Worm (Caenorhabditis elegans) whole organism, L1 larva: ENCODE results near the gene C18E9.2.

Experiments
- C16A3.4 ChIP-seq: fragments of 150-350 bp; optimal IDR thresholded peaks from 2 replicates; lab custom pipeline; 2014; ENCODE audit warnings: missing biosample characterization, missing genetic modification characterization
- C34B4.2 ChIP-seq: sonication (generic microtip); optimal IDR thresholded peaks from 2 replicates; lab custom pipeline; 2017; ENCODE audit warnings: mild to moderate bottlenecking, missing genetic modification characterization, missing compliant biosample characterization
- F16B12.6 ChIP-seq: fragments of 150-350 bp; optimal IDR thresholded peaks from 2 replicates; lab custom pipeline; 2014; ENCODE audit warnings: missing biosample characterization, missing genetic modification characterization
- aha-1 ChIP-seq: fragments of 150-350 bp; optimal IDR thresholded peaks from 2 replicates; lab custom pipeline; 2014; ENCODE audit warnings: missing biosample characterization, missing genetic modification characterization
- ama-1 ChIP-seq: fragments of 150-350 bp; optimal IDR thresholded peaks from 2 replicates; lab custom pipeline; 2014
- blmp-1 ChIP-seq: fragments of 150-350 bp; optimal IDR thresholded peaks from 2 replicates; lab custom pipeline; 2014; ENCODE audit warnings: missing biosample characterization, missing genetic modification characterization
- ceh-88 ChIP-seq: fragments of 200-800 bp; sonication (Bioruptor generic); IDR thresholded peaks from 2 replicates; pipeline ENCODE4 v1.3.6; 2022; ENCODE audit warnings: missing genetic modification characterization, missing compliant biosample characterization
- ces-1 ChIP-seq: fragments of 150-350 bp; optimal IDR thresholded peaks from 2 replicates; lab custom pipeline; 2014; ENCODE audit warnings: missing biosample characterization, missing genetic modification reagents, missing genetic modification characterization
- dpl-1 ChIP-seq, 3 experiments: fragments of 150-350 bp in 2 of 3; sonication (generic microtip) in 1 of 3; optimal IDR thresholded peaks; 2 replicates each; lab custom pipeline; 2014 to 2017; ENCODE audit warnings: missing biosample characterization in 3 of 3, missing genetic modification characterization in 3 of 3, missing genetic modification reagents in 3 of 3
- dsc-1 ChIP-seq: sonication (generic microtip); optimal IDR thresholded peaks from 2 replicates; lab custom pipeline; 2016; ENCODE audit warnings: mild to moderate bottlenecking, missing genetic modification characterization, missing compliant biosample characterization
- efl-3 ChIP-seq: fragments of 200-800 bp; sonication (Bioruptor generic); optimal IDR thresholded peaks from 2 replicates; lab custom pipeline; 2018; ENCODE audit warnings: mild to moderate bottlenecking, missing genetic modification characterization, missing compliant biosample characterization
- egl-13 ChIP-seq: sonication (generic microtip); optimal IDR thresholded peaks from 2 replicates; lab custom pipeline; 2016; ENCODE audit warnings: missing genotype, missing genetic modification reagents, missing genetic modification characterization, missing compliant biosample characterization
- egl-27 ChIP-seq, 2 experiments: fragments of 150-350 bp in 1 of 2; sonication (generic microtip); optimal IDR thresholded peaks; 3 replicates each; lab custom pipeline; 2017 to 2018; ENCODE audit warnings: missing biosample characterization in 2 of 2, missing genetic modification characterization in 2 of 2, missing genetic modification reagents in 2 of 2
- fkh-10 ChIP-seq: sonication (generic microtip); optimal IDR thresholded peaks from 2 replicates; lab custom pipeline; 2017; ENCODE audit warnings: missing biosample characterization, missing genetic modification reagents, missing genetic modification characterization
- fkh-4 ChIP-seq: sonication (generic microtip); optimal IDR thresholded peaks from 2 replicates; lab custom pipeline; 2016; ENCODE audit warnings: missing compliant biosample characterization, missing genetic modification characterization, borderline replicate concordance
- grh-1 ChIP-seq: fragments of 200-800 bp; sonication (Bioruptor generic); IDR thresholded peaks from 2 replicates; pipeline ENCODE4 v1.3.6; 2022; ENCODE audit warnings: missing genetic modification reagents, missing genetic modification characterization, missing compliant biosample characterization
- hlh-17 ChIP-seq: fragments of 200-800 bp; sonication (Bioruptor generic); optimal IDR thresholded peaks from 2 replicates; lab custom pipeline; 2018; ENCODE audit warnings: missing genetic modification characterization, mild to moderate bottlenecking, missing compliant biosample characterization, moderate library complexity, borderline replicate concordance
- isw-1 ChIP-seq: fragments of 200-800 bp; sonication (Bioruptor generic); IDR thresholded peaks from 2 replicates; pipeline ENCODE4 v1.3.6; 2022; ENCODE audit warnings: missing genetic modification characterization, missing compliant biosample characterization
- lin-13 ChIP-seq: fragments of 150-350 bp; optimal IDR thresholded peaks from 2 replicates; lab custom pipeline; 2014; ENCODE audit warnings: missing biosample characterization, missing genetic modification reagents, missing genetic modification characterization
- lin-14 ChIP-seq: fragments of 200-800 bp; sonication (Bioruptor generic); optimal IDR thresholded peaks from 2 replicates; lab custom pipeline; 2018; ENCODE audit warnings: mild to moderate bottlenecking, missing genetic modification characterization, moderate library complexity, missing compliant biosample characterization
- lsy-2 ChIP-seq, 2 experiments: fragments of 150-350 bp; optimal IDR thresholded peaks; 2 replicates each; lab custom pipeline; 2014; ENCODE audit warnings: missing biosample characterization in 2 of 2, missing genetic modification characterization in 2 of 2
- nhr-19 ChIP-seq: fragments of 200-800 bp; sonication (Bioruptor generic); conservative IDR thresholded peaks from 2 replicates; pipeline ENCODE4 v1.3.6; 2022; ENCODE audit warnings: missing genetic modification characterization, missing compliant biosample characterization
- nhr-20 ChIP-seq: sonication (generic microtip); optimal IDR thresholded peaks from 2 replicates; lab custom pipeline; 2016; ENCODE audit warnings: mild to moderate bottlenecking, missing genetic modification characterization, missing compliant biosample characterization
- nhr-47 ChIP-seq: sonication (generic microtip); optimal IDR thresholded peaks from 2 replicates; lab custom pipeline; 2016; ENCODE audit warnings: mild to moderate bottlenecking, missing genetic modification characterization, moderate library complexity, missing compliant biosample characterization
- nhr-71 ChIP-seq: sonication (generic microtip); optimal IDR thresholded peaks from 2 replicates; lab custom pipeline; 2016; ENCODE audit warnings: mild to moderate bottlenecking, missing genetic modification characterization, moderate library complexity, missing compliant biosample characterization
- nhr-85 ChIP-seq: sonication (generic microtip); peaks from one replicate; lab custom pipeline; 2016; ENCODE audit warnings: missing genetic modification characterization, inconsistent platforms, missing compliant biosample characterization
- pag-3 ChIP-seq: sonication (generic microtip); optimal IDR thresholded peaks from 2 replicates; lab custom pipeline; 2017; ENCODE audit warnings: missing genetic modification characterization, mild to moderate bottlenecking, missing compliant biosample characterization, antibody characterized with exemption, borderline replicate concordance; ENCODE audit not compliant: insufficient read depth
- snu-23 ChIP-seq: sonication (generic microtip); optimal IDR thresholded peaks from 2 replicates; lab custom pipeline; 2016; ENCODE audit warnings: missing genetic modification characterization, missing compliant biosample characterization
- sptf-1 ChIP-seq: fragments of 150-350 bp; optimal IDR thresholded peaks from 2 replicates; lab custom pipeline; 2014; ENCODE audit warnings: missing biosample characterization, missing genetic modification characterization
- tbx-2 ChIP-seq: sonication (generic microtip); optimal IDR thresholded peaks from 2 replicates; lab custom pipeline; 2016; ENCODE audit warnings: missing genetic modification characterization, missing compliant biosample characterization
- tlp-1 ChIP-seq: fragments of 150-350 bp; optimal IDR thresholded peaks from 2 replicates; lab custom pipeline; 2014; ENCODE audit warnings: missing biosample characterization, missing genetic modification characterization
- unc-130 ChIP-seq: fragments of 150-350 bp; optimal IDR thresholded peaks from 2 replicates; lab custom pipeline; 2017; ENCODE audit warnings: missing biosample characterization, missing genetic modification characterization, inconsistent platforms
- unc-62 ChIP-seq: fragments of 150-350 bp; optimal IDR thresholded peaks from 2 replicates; lab custom pipeline; 2014; ENCODE audit warnings: missing biosample characterization, missing genetic modification reagents, missing genetic modification characterization
- unc-86 ChIP-seq: sonication (generic microtip); optimal IDR thresholded peaks from 2 replicates; lab custom pipeline; 2016; ENCODE audit warnings: missing genetic modification characterization, missing compliant biosample characterization
- unc-98 ChIP-seq: fragments of 200-800 bp; sonication (Bioruptor generic); IDR thresholded peaks from 2 replicates; pipeline ENCODE4 v1.3.6; 2022; ENCODE audit warnings: missing genetic modification characterization, missing compliant biosample characterization
- zip-4 ChIP-seq: fragments of 200-800 bp; sonication (Bioruptor generic); optimal IDR thresholded peaks from 2 replicates; lab custom pipeline; 2018; ENCODE audit warnings: mild to moderate bottlenecking, missing genetic modification characterization, moderate library complexity, missing compliant biosample characterization

Gene C18E9.2

DNA sequence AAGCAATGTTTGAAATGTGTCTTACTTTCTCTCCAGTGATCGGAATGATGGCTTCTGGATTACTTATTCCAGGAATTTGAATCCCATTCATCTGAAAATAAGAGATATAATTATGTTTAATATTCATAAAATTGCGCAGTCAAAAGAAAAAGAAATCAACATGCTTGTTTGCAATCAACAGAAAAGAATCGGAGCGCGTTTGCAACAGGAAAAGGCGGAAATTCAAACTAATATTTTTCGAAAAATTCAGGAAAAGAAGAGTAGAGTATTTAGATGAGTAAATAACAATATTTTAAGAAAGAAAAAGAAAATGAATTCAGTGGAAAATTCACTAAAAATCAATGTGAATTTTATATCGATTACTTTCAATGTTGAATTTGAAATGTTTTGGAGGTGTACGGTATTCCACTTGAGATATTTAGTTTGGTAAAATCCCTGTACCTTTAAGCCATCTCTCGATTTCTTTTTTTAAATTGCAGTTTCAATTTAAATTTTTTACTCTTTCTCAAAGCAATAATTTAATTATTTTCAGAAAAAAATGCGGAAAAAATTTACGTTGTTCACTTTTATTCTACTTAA lies 24.4 kb upstream of the C18E9.2 start, which contains the start of the genes set-17 and T21B10.4 (continued):
- TF ChIP-seq pag-3 (tag; lab: Kevin White, UChicago) (no peak), nhr-47 (tag; lab: Kevin White, UChicago) (peak; percentile 26), C34B4.2 (tag; lab: Kevin White, UChicago) (no peak), fkh-4 (tag; lab: Kevin White, UChicago) (no peak)

DNA sequence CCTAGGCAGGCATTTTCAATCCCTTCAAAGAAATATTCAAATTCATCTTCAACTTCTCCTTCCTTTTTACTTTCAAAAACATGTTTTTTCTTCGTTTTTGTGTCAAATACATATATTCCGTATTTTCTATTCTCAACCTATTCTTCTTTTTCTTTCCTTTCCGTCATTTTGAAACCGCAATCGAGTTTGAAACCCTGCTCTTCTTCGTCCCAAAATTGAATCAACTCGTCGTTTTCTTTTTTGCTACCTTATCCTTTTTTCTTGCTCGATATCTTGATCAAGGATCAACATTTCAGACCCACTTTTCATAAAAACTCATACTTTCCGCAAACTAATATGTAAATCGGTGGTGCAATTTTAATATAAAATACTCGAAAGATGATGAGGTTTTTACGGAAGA lies 19.6 kb upstream of the C18E9.2 start:
- TF ChIP-seq zip-4 (GFP tag; lab: Kevin White, UChicago) (no peak), ama-1 (lab: Kevin White, UChicago) (no peak), lsy-2 (tag; optimal IDR thresholded peaks at IDR 0.05; lab: Kevin White, UChicago) (no peak), fkh-10 (GFP tag; lab: Kevin White, UChicago) (peak; percentile 61), lin-14 (GFP tag; lab: Kevin White, UChicago) (peak; percentile 42), ces-1 (no peak), sptf-1 (no peak), unc-130 (tag; lab: Kevin White, UChicago) (no peak), unc-62 (GFP tag; lab: Kevin White, UChicago) (no peak), C16A3.4 (tag; lab: Kevin White, UChicago) (no peak)

DNA sequence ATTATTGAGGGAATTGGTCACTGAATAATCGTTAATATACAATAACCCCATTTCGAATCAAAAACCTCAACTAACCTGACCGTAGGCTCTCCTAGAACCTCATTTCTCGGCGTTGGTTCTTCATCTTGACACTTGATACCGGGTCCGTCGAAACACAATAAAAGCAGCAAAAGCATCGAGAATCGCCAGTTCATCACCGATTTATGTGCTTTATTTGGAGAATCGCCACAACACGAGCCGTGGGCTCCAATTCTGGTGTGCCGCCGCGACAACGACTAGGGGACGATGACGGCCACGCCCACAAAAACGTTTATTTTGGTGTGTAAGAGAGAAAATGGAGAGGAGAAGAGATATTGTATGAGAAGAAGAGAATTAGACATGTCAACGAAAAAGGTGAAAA lies 17.4 kb upstream of the C18E9.2 start, which contains the start of gene cutl-15:
cutl-15 (minus strand) TSS at position 298 of the 400 bp plus-strand sequence.
- no peak for TF ChIP-seq C16A3.4 (tag; lab: Kevin White, UChicago)
- TF ChIP-seq F16B12.6 (tag; lab: Kevin White, UChicago): no peak
- TF ChIP-seq, all 84 proteins: peak for 0

DNA sequence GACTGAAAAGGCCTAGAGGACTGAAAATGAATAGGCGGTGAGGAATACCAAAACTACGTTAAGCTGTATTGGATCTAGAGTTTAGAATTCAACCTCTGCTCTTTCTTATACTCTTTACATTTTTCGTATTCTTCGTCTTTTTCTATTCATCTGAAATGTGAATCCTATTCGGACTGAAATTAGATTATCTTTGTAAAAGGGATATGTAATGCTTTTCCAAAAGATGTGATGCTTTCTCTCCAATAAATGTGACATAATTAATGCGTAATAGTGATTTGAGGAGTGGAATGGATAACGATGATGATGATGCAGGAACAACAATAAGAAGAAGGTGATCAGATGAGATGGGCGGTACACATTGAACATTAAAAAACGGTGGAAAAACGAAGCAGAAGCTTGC lies 16.2 kb upstream of the C18E9.2 start:
- TF ChIP-seq dsc-1 (tag; lab: Kevin White, UChicago): peak; percentile 54
- TF ChIP-seq unc-130 (tag; lab: Kevin White, UChicago): no peak
- peak; percentile 30 for TF ChIP-seq lin-14 (GFP tag; lab: Kevin White, UChicago)
- TF ChIP-seq nhr-71: no peak
- no peak for TF ChIP-seq isw-1
- TF ChIP-seq fkh-10 (GFP tag; lab: Kevin White, UChicago): peak; percentile 34

DNA sequence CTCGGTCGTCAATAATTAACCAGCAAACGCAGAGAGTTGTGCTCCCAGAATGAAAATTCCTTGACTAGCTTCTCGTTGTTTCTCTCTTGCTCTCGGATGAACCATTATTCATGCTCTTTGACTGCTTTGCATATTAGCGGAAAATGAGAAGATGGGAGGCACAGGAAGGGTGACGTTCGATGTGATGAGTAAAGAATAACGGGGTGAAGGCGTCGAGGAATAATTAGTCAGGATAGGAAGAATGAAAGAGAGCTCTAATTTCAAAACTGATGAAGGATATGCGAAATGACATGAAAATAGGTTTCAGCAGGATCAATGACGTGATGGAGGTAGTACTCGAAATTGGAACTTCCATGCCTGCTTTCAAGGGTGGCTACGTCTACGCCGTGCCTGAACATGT lies 13.5 kb upstream of the C18E9.2 start:
- TF ChIP-seq unc-86 (tag; lab: Kevin White, UChicago): peak; percentile 65
- TF ChIP-seq nhr-85: no peak
- TF ChIP-seq lin-14 (GFP tag; lab: Kevin White, UChicago): peak; percentile 29

DNA sequence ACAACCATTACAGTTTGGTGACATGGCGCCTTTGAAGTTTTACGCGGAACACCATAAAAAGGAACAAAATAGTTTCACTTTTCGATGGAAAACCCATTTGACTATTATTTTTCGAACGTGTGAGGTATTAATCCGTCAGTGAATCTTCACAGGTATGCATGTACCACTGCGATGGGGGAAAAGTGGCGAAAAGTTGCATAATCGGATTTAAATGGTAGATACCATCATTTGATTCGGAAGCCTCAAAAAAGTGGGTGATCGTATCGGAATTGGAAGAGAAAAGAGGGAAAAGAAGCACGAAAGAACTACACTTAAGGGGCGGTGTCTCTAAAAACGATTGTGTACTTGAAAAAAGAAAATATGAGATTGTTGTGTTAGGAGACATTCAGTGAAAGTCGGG lies 11.1 kb upstream of the C18E9.2 start:
- TF ChIP-seq hlh-17 (no peak), blmp-1 (tag; lab: Kevin White, UChicago) (peak; percentile 85), ceh-88 (GFP tag; lab: Robert Waterston, UW) (no peak), egl-13 (tag; lab: Kevin White, UChicago) (no peak)

DNA sequence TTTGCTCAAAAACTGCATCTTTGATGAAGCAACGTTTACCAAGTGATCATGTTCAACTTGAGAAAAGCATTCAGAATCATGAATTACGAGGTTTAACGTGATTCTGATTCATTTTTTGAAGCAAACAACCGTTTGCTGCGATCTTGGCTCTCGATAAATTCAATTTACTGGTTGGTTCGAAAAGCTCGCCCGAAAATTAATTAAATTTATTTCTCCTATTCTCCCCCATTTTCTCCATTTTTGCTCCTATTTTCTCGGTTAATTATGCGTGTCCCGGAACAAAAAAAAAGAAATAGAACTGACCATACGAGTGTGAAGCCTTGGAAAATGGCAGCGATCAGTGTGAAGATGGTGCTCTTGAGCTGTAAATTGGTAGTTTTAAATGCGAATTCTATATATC lies 7.9 kb upstream of the C18E9.2 start:
- TF ChIP-seq nhr-47 (tag; lab: Kevin White, UChicago): peak; percentile 3
- TF ChIP-seq lin-14 (GFP tag; lab: Kevin White, UChicago): peak; percentile 61
- no peak for TF ChIP-seq aha-1 (tag; lab: Kevin White, UChicago)
- peak; percentile 6 for TF ChIP-seq ces-1
- no peak for TF ChIP-seq tlp-1 (tag; lab: Kevin White, UChicago)

DNA sequence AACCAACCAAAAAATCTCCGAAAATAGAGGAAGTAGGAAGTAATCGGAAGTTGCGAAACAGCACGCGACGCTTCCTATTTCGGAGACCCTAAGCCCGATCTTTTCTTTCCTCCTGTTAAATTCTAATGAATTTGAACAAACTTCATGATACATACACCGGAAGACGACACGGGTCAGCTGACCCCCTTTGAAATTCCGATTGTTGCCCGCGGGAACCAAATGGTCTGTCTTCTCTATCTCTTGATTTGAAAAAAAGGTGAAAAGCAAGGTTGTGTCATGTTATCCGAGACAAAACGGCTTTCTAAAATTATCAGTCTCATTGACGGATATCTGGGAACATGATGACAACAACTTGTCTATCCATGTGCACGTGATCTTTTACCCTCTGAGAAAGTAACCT lies 5.7 kb upstream of the C18E9.2 start:
- TF ChIP-seq dpl-1 (GFP tag; optimal IDR thresholded peaks at IDR 0.05; lab: Kevin White, UChicago): peak in 1 of 3 experiments; percentile 14
- TF ChIP-seq tbx-2: peak; percentile 35
- peak; percentile 81 for TF ChIP-seq blmp-1 (tag; lab: Kevin White, UChicago)
- peak; percentile 15 for TF ChIP-seq lin-13 (GFP tag; lab: Kevin White, UChicago)
- 0 out of 2 replicates have a peak, but pooled peaks have one; percentile 3 for TF ChIP-seq unc-98 (GFP tag; lab: Robert Waterston, UW)
- peak; percentile 89 for TF ChIP-seq nhr-71
- no peak for TF ChIP-seq efl-3 (GFP tag; lab: Kevin White, UChicago)
- TF ChIP-seq nhr-20 (tag; lab: Kevin White, UChicago): peak; percentile 53
- TF ChIP-seq grh-1: no peak
- no peak for TF ChIP-seq egl-27 (tag; optimal IDR thresholded peaks at IDR 0.05; lab: Kevin White, UChicago)
- TF ChIP-seq lin-14 (GFP tag; lab: Kevin White, UChicago): peak; percentile 77
- peak; percentile 92 for TF ChIP-seq unc-130 (tag; lab: Kevin White, UChicago)
- peak; percentile 33 to 71 for TF ChIP-seq lsy-2 (tag; optimal IDR thresholded peaks at IDR 0.05; lab: Kevin White, UChicago)
- TF ChIP-seq snu-23: peak; percentile 55
- TF ChIP-seq nhr-19 (GFP tag; lab: Robert Waterston, UW): peak; percentile 66
